Worm (Caenorhabditis elegans): Measurements from ENCODE around the gene srbc-9.

ce11 chrV:7485000-7485399 is 5.2 kb downstream of the srbc-9 start, which contains the start of gene srbc-8:
- no peak for TF ChIP-seq pes-1 (GFP tag; IDR thresholded peaks at IDR 0.05)
- TF ChIP-seq flt-1 (GFP tag; IDR thresholded peaks at IDR 0.05) = no peak
- no peak for TF ChIP-seq tbx-37 (GFP tag; conservative IDR thresholded peaks at IDR 0.05)
- no peak for TF ChIP-seq ama-1 (optimal IDR thresholded peaks at IDR 0.05)
- TF ChIP-seq tra-4 (tag; optimal IDR thresholded peaks at IDR 0.05) = no peak
- TF ChIP-seq hmg-4 (GFP tag; optimal IDR thresholded peaks at IDR 0.05) = no peak
- no peak for TF ChIP-seq ceh-13 (GFP tag; optimal IDR thresholded peaks at IDR 0.05)
